Fruit fly (Drosophila melanogaster): Measurements from ENCODE around the gene Jhbp4.

The Jhbp4 gene

DNA sequence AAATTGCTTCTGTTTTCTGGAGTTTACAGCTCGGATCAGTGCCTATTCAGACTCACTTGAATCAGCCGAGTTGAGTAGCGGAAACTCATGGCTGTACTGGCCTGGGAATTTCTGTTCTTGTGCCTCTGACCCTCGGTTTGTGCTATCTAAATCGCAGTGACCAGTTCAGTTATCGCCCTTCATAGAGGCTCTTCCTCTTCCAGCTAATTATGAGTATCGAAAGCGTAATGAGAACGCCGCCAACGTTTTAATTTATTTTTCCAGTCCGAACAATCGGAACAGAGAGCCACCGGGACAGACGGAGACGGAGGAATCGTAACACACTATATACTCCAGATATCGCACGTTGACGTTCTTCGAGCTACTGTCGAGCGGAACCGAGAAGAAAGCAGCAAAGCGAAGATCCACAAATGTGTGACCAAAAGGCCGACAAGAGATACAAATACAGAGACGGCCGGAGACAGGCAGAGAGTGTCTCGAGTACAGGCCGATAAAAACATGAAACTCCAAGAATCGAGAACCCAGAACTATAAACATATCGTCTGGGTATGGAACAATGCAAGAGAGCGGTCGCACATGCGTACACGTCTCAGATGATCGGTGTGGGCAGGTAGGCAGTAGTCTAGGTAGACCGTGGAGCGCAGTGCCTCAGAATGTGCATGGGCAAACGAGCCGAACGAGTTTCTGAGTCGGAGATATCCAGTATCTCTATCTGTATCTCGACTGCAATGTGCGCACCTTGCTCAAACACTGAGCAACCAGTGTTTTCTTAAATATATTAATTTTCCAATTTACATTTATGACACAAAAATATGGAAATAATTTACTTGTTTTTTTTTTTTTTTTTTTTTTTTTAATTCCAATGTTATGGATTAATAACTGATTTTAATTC, 28.6 kb downstream of the Jhbp4 start (continued):
- TF ChIP-seq zf30C (GFP tag; optimal IDR thresholded peaks at IDR 0.05) (no peak), Scr (GFP tag; IDR thresholded peaks at IDR 0.05; ENCODE audit: partially characterized antibody) (0 out of 2 replicates have a peak, but pooled peaks have one; percentile 13), ase (GFP tag; IDR thresholded peaks at IDR 0.05) (peak; percentile 52; the same call in 2 of the 3 replicates), az2 (GFP tag; optimal IDR thresholded peaks at IDR 0.05) (peak; percentile 86), Trl (optimal IDR thresholded peaks at IDR 0.05) (peak; percentile 7 to 34), Trl (GFP tag; optimal IDR thresholded peaks at IDR 0.05) (no peak), Hr39 (optimal IDR thresholded peaks at IDR 0.05) (no peak), CG5953 (GFP tag; IDR thresholded peaks at IDR 0.05) (peak; percentile 74), CG12391 (tag; optimal IDR thresholded peaks at IDR 0.05) (peak; percentile 78), CG17912 (GFP tag; optimal IDR thresholded peaks at IDR 0.05) (no peak), CG4730 (GFP tag; IDR thresholded peaks at IDR 0.05) (0 out of 2 replicates have a peak, but pooled peaks have one; percentile 30), dmrt99B (tag; optimal IDR thresholded peaks at IDR 0.05) (peak; percentile 59), tna (GFP tag; IDR thresholded peaks at IDR 0.05; ENCODE audit: partially characterized antibody) (no peak), Tbp (GFP tag; optimal IDR thresholded peaks at IDR 0.05) (no peak), da (GFP tag; optimal IDR thresholded peaks at IDR 0.05) (no peak), Jarid2 (GFP tag; optimal IDR thresholded peaks at IDR 0.05) (no peak), pnt (GFP tag; optimal IDR thresholded peaks at IDR 0.05) (no peak), Lhr (GFP tag; optimal IDR thresholded peaks at IDR 0.05) (no peak), abd-A (tag; optimal IDR thresholded peaks at IDR 0.05) (no peak), CG8281 (tag; optimal IDR thresholded peaks at IDR 0.05) (no peak), CG14050 (GFP tag; IDR thresholded peaks at IDR 0.05) (peak; percentile 73), mam (GFP tag; optimal IDR thresholded peaks at IDR 0.05) (no peak), CG17359 (tag; optimal IDR thresholded peaks at IDR 0.05) (peak; percentile 47), CG2202 (tag; optimal IDR thresholded peaks at IDR 0.05) (peak; percentile 34), CG11695 (GFP tag; IDR thresholded peaks at IDR 0.05) (peak; percentile 83), Dek (tag; optimal IDR thresholded peaks at IDR 0.05) (no peak), E2f2 (GFP tag; IDR thresholded peaks at IDR 0.05) (peak; percentile 56), CG9932 (GFP tag; IDR thresholded peaks at IDR 0.05) (no peak), B-H1 (GFP tag; IDR thresholded peaks at IDR 0.05) (peak; percentile 55; the same call in 2 of the 3 replicates), Doc2 (GFP tag; IDR thresholded peaks at IDR 0.05) (no peak), bbx (GFP tag; IDR thresholded peaks at IDR 0.05; ENCODE audit: partially characterized antibody) (no peak; the same call in 1 of the 2 replicates), gro (GFP tag; optimal IDR thresholded peaks at IDR 0.05) (no peak), NfI (GFP tag; optimal IDR thresholded peaks at IDR 0.05) (no peak), Usf (GFP tag; optimal IDR thresholded peaks at IDR 0.05) (peak; percentile 2), Elba2 (GFP tag; optimal IDR thresholded peaks at IDR 0.05) (no peak), trh (GFP tag; optimal IDR thresholded peaks at IDR 0.05) (no peak), CG17829 (tag; optimal IDR thresholded peaks at IDR 0.05) (peak; percentile 90), ab (GFP tag; optimal IDR thresholded peaks at IDR 0.05) (no peak), Sry-β (GFP tag; optimal IDR thresholded peaks at IDR 0.05) (no peak), Eip74EF (GFP tag; optimal IDR thresholded peaks at IDR 0.05) (no peak), Fer2 (tag; optimal IDR thresholded peaks at IDR 0.05) (no peak), ash1 (GFP tag; optimal IDR thresholded peaks at IDR 0.05) (no peak), PHDP (tag; optimal IDR thresholded peaks at IDR 0.05) (peak; percentile 68), otp (GFP tag; IDR thresholded peaks at IDR 0.05) (peak; percentile 85; the same call in 2 of the 3 replicates), so (GFP tag; IDR thresholded peaks at IDR 0.05) (peak; percentile 72; the same call in 2 of the 3 replicates), ssp (GFP tag; IDR thresholded peaks at IDR 0.05) (peak; percentile 40; the same call in 1 of the 2 replicates), tin (GFP tag; optimal IDR thresholded peaks at IDR 0.05) (peak; percentile 76), Chrac-16 (GFP tag; optimal IDR thresholded peaks at IDR 0.05) (peak; percentile 76), odd (GFP tag; optimal IDR thresholded peaks at IDR 0.05) (no peak)
